Worm (Caenorhabditis elegans) whole organism, midembryonic: ENCODE data around the gene C17H12.12.

ENCODE experiments used
- flt-1 ChIP-seq: fragments of 200-800 bp; sonication (Bioruptor generic); IDR thresholded peaks from 2 replicates; pipeline ENCODE4 v1.3.6; 2022; ENCODE audit warnings: missing genetic modification characterization, missing compliant biosample characterization
- med-1 ChIP-seq: sonication (generic microtip); optimal IDR thresholded peaks from 2 replicates; lab custom pipeline; 2017; ENCODE audit warnings: missing genetic modification characterization, mild to moderate bottlenecking, missing compliant biosample characterization, antibody characterized with exemption, missing genetic modification reagents; ENCODE audit not compliant: insufficient read depth
- tab-1 ChIP-seq: fragments of 200-800 bp; sonication (Bioruptor generic); IDR thresholded peaks from 2 replicates; pipeline ENCODE4 v1.3.6; 2022; ENCODE audit warnings: missing genetic modification characterization, missing compliant biosample characterization

- TF ChIP-seq tab-1 (GFP tag; lab: Robert Waterston, UW) (no peak), med-1 (GFP tag; lab: Kevin White, UChicago) (no peak), flt-1 (GFP tag; lab: Robert Waterston, UW) (no peak)
Observed at ce11 chrIV:6790438-6791124, 5.1 kb upstream of the C17H12.12 start, which contains the start of the genes C17H12.2 and vha-8.
